Worm (Caenorhabditis elegans): ENCODE results near the gene ceh-31.

DNA sequence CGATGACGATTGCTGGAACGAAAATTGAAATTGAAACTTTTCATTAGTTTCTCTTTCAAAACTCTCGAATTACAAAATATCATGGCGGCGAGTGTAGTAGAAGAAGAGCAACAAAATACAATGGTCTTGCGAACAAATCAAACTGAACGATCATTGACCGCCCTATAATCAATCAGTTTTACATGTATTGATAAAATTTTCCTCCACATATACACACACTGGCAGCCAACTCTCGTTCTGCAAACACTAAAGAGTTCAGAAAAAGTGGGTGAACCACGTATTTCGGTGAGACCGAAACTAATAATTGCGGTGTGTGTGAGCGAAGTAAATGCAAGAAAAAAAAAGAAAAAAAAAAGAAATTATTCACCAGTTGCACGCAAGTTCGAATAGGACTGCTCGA, 23.0 kb downstream of the ceh-31 start:
- TF ChIP-seq tbx-2 (tag; optimal IDR thresholded peaks at IDR 0.05), result no peak
- no peak for TF ChIP-seq hlh-8 (tag; optimal IDR thresholded peaks at IDR 0.05)
- TF ChIP-seq ama-1 (optimal IDR thresholded peaks at IDR 0.05), result no peak
- no peak for TF ChIP-seq unc-86 (tag; optimal IDR thresholded peaks at IDR 0.05)
- TF ChIP-seq ztf-16 (tag; optimal IDR thresholded peaks at IDR 0.05), result no peak
- no peak for TF ChIP-seq nfya-1 (tag; optimal IDR thresholded peaks at IDR 0.05)
- no peak for TF ChIP-seq fkh-10 (GFP tag; optimal IDR thresholded peaks at IDR 0.05)
- no peak for TF ChIP-seq hlh-13 (GFP tag; optimal IDR thresholded peaks at IDR 0.05)
- TF ChIP-seq ttx-3 (tag; optimal IDR thresholded peaks at IDR 0.05), result no peak
- TF ChIP-seq ets-4 (tag; optimal IDR thresholded peaks at IDR 0.05), result no peak
- no peak for TF ChIP-seq unc-55 (GFP tag; optimal IDR thresholded peaks at IDR 0.05)
- TF ChIP-seq K02D7.2 (tag; optimal IDR thresholded peaks at IDR 0.05), result no peak
- TF ChIP-seq pha-4 (tag; optimal IDR thresholded peaks at IDR 0.05), result no peak
- TF ChIP-seq F13H6.1 (tag; optimal IDR thresholded peaks at IDR 0.05), result no peak
